Worm (Caenorhabditis elegans): Measurements from ENCODE around the gene C16H3.3.
A peak's percentile ranks its signal among the peaks of the same experiment; 100 is the strongest.

DNA sequence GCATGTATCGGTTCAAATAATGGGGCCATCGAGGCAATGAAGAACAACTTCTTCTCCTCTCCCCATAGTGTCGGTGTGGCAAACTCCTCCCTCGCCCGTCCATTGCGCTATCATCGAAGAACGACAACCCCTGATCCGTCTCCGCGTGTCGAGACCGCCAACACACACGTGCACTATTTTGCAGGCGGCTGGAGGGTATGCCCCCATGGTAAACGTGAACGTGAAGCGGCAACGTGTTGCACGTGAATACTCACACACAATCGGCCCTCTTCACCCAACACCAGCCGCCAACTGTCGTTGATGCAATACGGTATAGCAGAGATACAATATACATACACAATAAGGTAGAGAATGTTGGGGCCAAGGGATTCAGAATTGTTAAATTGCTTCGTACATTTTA, 23.3 kb upstream of the C16H3.3 start:
- no peak for TF ChIP-seq cog-1 (tag; optimal IDR thresholded peaks at IDR 0.05)
- TF ChIP-seq flt-1 (GFP tag; IDR thresholded peaks at IDR 0.05): no peak
- no peak for TF ChIP-seq med-1 (GFP tag; optimal IDR thresholded peaks at IDR 0.05; ENCODE audit: insufficient read depth)
- no peak for TF ChIP-seq T22C8.4 (GFP tag; IDR thresholded peaks at IDR 0.05)
- 0 out of 2 replicates have a peak, but pooled peaks have one; percentile 49 for TF ChIP-seq tab-1 (GFP tag; IDR thresholded peaks at IDR 0.05)
- TF ChIP-seq ztf-23 (GFP tag; IDR thresholded peaks at IDR 0.05): no peak
- 0 out of 2 replicates have a peak, but pooled peaks have one; percentile 12 for TF ChIP-seq ztf-29 (GFP tag; IDR thresholded peaks at IDR 0.05)
